Worm (Caenorhabditis elegans) whole organism, L3 larva: Measurements from ENCODE around the gene skr-14.

Experiments used
- ZK546.5 ChIP-seq: sonication (generic microtip); optimal IDR thresholded peaks from 2 replicates; lab custom pipeline; 2017; ENCODE audit warnings: missing biosample characterization, missing genetic modification characterization
- lin-39 ChIP-seq: fragments of 150-350 bp; optimal IDR thresholded peaks from 2 replicates; lab custom pipeline; 2018; ENCODE audit warnings: missing biosample characterization, missing genetic modification reagents, missing genetic modification characterization
- mdl-1 ChIP-seq: fragments of 150-350 bp; optimal IDR thresholded peaks from 2 replicates; lab custom pipeline; 2014; ENCODE audit warnings: missing biosample characterization, missing genetic modification characterization
- pha-4 ChIP-seq: fragments of 150-350 bp; optimal IDR thresholded peaks from 2 replicates; lab custom pipeline; 2014; ENCODE audit warnings: missing biosample characterization, missing genetic modification reagents, missing genetic modification characterization
- pqm-1 ChIP-seq: fragments of 150-350 bp; optimal IDR thresholded peaks from 2 replicates; lab custom pipeline; 2017; ENCODE audit warnings: missing biosample characterization, missing genetic modification characterization, inconsistent platforms
- unc-39 ChIP-seq: sonication (generic microtip); optimal IDR thresholded peaks from 4 replicates; lab custom pipeline; 2017; ENCODE audit warnings: missing biosample characterization, missing genetic modification characterization
- ztf-4 ChIP-seq: fragments of 150-350 bp; optimal IDR thresholded peaks from 2 replicates; lab custom pipeline; 2014; ENCODE audit warnings: missing biosample characterization, missing genetic modification characterization

- no peak for TF ChIP-seq ZK546.5 (tag; lab: Kevin White, UChicago)
- TF ChIP-seq ztf-4 (tag; lab: Kevin White, UChicago) = no peak
- TF ChIP-seq unc-39 = no peak
- no peak for TF ChIP-seq mdl-1 (tag; lab: Kevin White, UChicago)
- TF ChIP-seq pha-4 = no peak
- TF ChIP-seq lin-39 = no peak
- TF ChIP-seq pqm-1 = no peak
Measured at ce11 chrV:4382298-4382697, 39.1 kb downstream of the skr-14 start, which contains the start of gene F13A2.1.
